Worm (Caenorhabditis elegans) whole organism, midembryonic: Measurements from ENCODE around the gene ZK856.4.

ENCODE experiments used
- cog-1 ChIP-seq: sonication (generic microtip); optimal IDR thresholded peaks from 2 replicates; lab custom pipeline; 2016; ENCODE audit warnings: missing genetic modification characterization, missing compliant biosample characterization
- ref-1 ChIP-seq: fragments of 200-800 bp; sonication (Bioruptor generic); conservative IDR thresholded peaks from 2 replicates; pipeline ENCODE4 v1.3.6; 2022; ENCODE audit warnings: missing genetic modification reagents, missing genetic modification characterization, missing compliant biosample characterization
- tab-1 ChIP-seq: fragments of 200-800 bp; sonication (Bioruptor generic); IDR thresholded peaks from 2 replicates; pipeline ENCODE4 v1.3.6; 2022; ENCODE audit warnings: missing genetic modification characterization, missing compliant biosample characterization
- ztf-23 ChIP-seq: fragments of 200-800 bp; sonication (Bioruptor generic); IDR thresholded peaks from 2 replicates; pipeline ENCODE4 v1.3.6; 2022; ENCODE audit warnings: missing genetic modification reagents, missing genetic modification characterization, missing compliant biosample characterization

DNA sequence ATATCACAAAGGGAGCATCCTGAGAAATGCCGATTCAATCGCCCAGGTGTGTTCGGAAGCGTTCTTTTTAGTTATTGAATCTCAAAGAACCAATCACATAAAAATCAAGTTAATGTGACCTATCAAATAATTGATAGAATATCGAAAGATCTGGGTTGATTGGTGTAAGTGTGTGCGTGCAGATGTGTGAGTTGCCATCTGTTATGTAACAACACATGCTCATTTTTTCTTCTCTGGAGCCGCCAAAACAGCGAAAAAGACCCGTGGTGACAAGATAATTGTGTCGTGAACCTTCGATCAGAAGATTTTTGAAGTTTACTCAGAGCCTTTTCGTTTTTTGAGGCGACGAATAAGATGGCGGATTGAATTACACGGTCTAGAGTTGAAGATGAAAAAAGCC lies 36.3 kb upstream of the ZK856.4 start:
- TF ChIP-seq cog-1 (tag; lab: Kevin White, UChicago) (no peak), ztf-23 (no peak), ref-1 (no peak), tab-1 (GFP tag; lab: Robert Waterston, UW) (no peak)
